Fruit fly (Drosophila melanogaster) whole organism, embryonic: ENCODE data around the gene CG14190.

Source experiments
- CG6689 ChIP-seq: fragments of 200-800 bp; sonication (Bioruptor generic); IDR thresholded peaks from 2 replicates; pipeline ENCODE4 v1.3.6; 2022; ENCODE audit warnings: missing biosample characterization, missing genetic modification characterization
- CG6765 ChIP-seq: fragments of 200-800 bp; sonication (Bioruptor generic); optimal IDR thresholded peaks from 3 replicates; lab custom pipeline; 2017; ENCODE audit warnings: missing biosample characterization, mild to moderate bottlenecking, missing genetic modification characterization
- Camta ChIP-seq: fragments of 200-800 bp; sonication (Bioruptor generic); optimal IDR thresholded peaks from 2 replicates; lab custom pipeline; 2016; ENCODE audit warnings: missing biosample characterization, missing genetic modification characterization
- trem ChIP-seq: fragments of 200-800 bp; optimal IDR thresholded peaks from 3 replicates; lab custom pipeline; 2019; ENCODE audit warnings: missing biosample characterization, mild to moderate bottlenecking, missing genetic modification characterization, moderate library complexity

DNA sequence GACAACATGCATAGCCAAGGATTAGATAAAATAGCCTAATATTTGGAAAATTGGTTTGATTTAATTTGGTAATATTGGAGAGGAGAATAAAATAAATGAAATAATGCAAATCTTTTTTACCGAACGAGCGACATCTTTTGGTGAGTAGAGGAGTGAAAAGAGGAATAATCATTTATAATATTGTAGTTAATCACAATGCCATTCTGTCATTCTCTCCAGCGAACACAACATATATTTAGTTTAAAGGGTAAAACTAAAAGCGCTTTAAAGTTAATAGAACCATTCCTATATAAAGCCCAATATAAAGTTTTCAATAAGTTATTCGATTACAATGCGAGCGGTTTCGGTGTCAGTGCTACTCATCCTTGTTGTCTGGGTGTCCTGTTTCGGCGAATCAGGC lies 6.6 kb upstream of the CG14190 start, which contains the start of gene Diedel3:
- TF ChIP-seq CG6689 (no peak), CG6765 (no peak), Camta (no peak), trem (tag; lab: Kevin White, UChicago) (no peak)
